Worm (Caenorhabditis elegans): ENCODE measurements around the gene dhcr-7.

DNA sequence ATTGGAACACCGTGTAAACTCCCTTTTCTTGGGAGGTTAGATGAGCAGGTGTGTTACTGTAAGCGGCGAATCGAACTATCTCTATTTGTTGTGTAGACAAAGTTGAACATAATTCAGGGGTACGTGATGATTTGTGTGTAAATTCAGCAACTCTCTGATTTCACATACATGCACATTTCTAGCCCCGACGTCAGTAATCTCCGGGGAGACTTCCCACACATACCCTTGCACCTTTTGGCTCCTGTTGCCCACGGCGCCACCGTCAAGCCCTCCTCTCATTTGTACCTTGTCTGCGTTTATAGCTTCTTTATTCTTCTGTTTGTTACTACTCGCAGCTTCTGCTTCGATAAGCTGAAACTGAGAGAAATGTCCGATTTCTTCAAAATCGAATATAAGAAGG, 33.7 kb upstream of the dhcr-7 start, which contains the start of gene Y38H6C.25:
- TF ChIP-seq gmeb-1 (tag; optimal IDR thresholded peaks at IDR 0.05) = no peak
- no peak for TF ChIP-seq unc-55 (GFP tag; optimal IDR thresholded peaks at IDR 0.05)
- TF ChIP-seq R02D3.7 (tag; optimal IDR thresholded peaks at IDR 0.05) = no peak
- TF ChIP-seq unc-39 (tag; optimal IDR thresholded peaks at IDR 0.05) = no peak
- no peak for TF ChIP-seq lin-11 (tag; optimal IDR thresholded peaks at IDR 0.05)
- TF ChIP-seq snpc-4 (tag; optimal IDR thresholded peaks at IDR 0.05) = no peak
- TF ChIP-seq elt-3 (tag; optimal IDR thresholded peaks at IDR 0.05) = no peak
- no peak for TF ChIP-seq nhr-6 (tag; optimal IDR thresholded peaks at IDR 0.05)
- no peak for TF ChIP-seq skn-1 (tag; optimal IDR thresholded peaks at IDR 0.05)
- TF ChIP-seq lin-39 (tag; optimal IDR thresholded peaks at IDR 0.05) = no peak
- no peak for TF ChIP-seq elt-1 (tag; optimal IDR thresholded peaks at IDR 0.05)
- no peak for TF ChIP-seq dmd-4 (tag; optimal IDR thresholded peaks at IDR 0.05)
